Worm (Caenorhabditis elegans) whole organism, late embryonic: ENCODE data around the gene K09C8.8.

Source experiments
- C08G9.2 ChIP-seq: sonication (generic microtip); optimal IDR thresholded peaks from 2 replicates; lab custom pipeline; 2016; ENCODE audit warnings: mild to moderate bottlenecking, missing genetic modification characterization, moderate library complexity, missing compliant biosample characterization
- ama-1 ChIP-seq: fragments of 150-350 bp; optimal IDR thresholded peaks from 2 replicates; lab custom pipeline; 2014
- ceh-18 ChIP-seq: sonication (generic microtip); optimal IDR thresholded peaks from 2 replicates; lab custom pipeline; 2016; ENCODE audit warnings: missing genetic modification characterization, missing compliant biosample characterization
- ceh-34 ChIP-seq: sonication (generic microtip); optimal IDR thresholded peaks from 2 replicates; lab custom pipeline; 2016; ENCODE audit warnings: mild to moderate bottlenecking, missing genetic modification characterization, missing compliant biosample characterization
- hlh-30 ChIP-seq: sonication (generic microtip); optimal IDR thresholded peaks from 2 replicates; lab custom pipeline; 2017; ENCODE audit warnings: antibody characterized with exemption, missing genetic modification characterization, missing compliant biosample characterization; ENCODE audit not compliant: insufficient read depth
- nfya-1 ChIP-seq: sonication (generic microtip); optimal IDR thresholded peaks from 2 replicates; lab custom pipeline; 2017; ENCODE audit warnings: missing genetic modification characterization, mild to moderate bottlenecking, missing compliant biosample characterization, antibody characterized with exemption, moderate library complexity
- npax-4 ChIP-seq: sonication (generic microtip); optimal IDR thresholded peaks from 2 replicates; lab custom pipeline; 2016; ENCODE audit warnings: missing genetic modification characterization, missing compliant biosample characterization
- odd-2 ChIP-seq: sonication (generic microtip); optimal IDR thresholded peaks from 2 replicates; lab custom pipeline; 2017; ENCODE audit warnings: antibody characterized with exemption, mild to moderate bottlenecking, missing genetic modification characterization, missing compliant biosample characterization
- pha-4 ChIP-seq: fragments of 150-350 bp; optimal IDR thresholded peaks from 2 replicates; lab custom pipeline; 2018; ENCODE audit warnings: missing biosample characterization, missing genetic modification reagents, missing genetic modification characterization
- rnt-1 ChIP-seq: sonication (generic microtip); optimal IDR thresholded peaks from 2 replicates; lab custom pipeline; 2016; ENCODE audit warnings: missing genetic modification characterization, missing compliant biosample characterization
- ttx-3 ChIP-seq: sonication (generic microtip); optimal IDR thresholded peaks from 2 replicates; lab custom pipeline; 2016; ENCODE audit warnings: missing genetic modification reagents, missing genetic modification characterization, missing compliant biosample characterization

- TF ChIP-seq C08G9.2 (tag; lab: Kevin White, UChicago) (no peak), hlh-30 (tag; lab: Kevin White, UChicago) (no peak), ceh-18 (tag; lab: Kevin White, UChicago) (no peak), ttx-3 (no peak), odd-2 (no peak), npax-4 (tag; lab: Kevin White, UChicago) (no peak), ama-1 (lab: Kevin White, UChicago) (no peak), ceh-34 (no peak), pha-4 (tag; lab: Kevin White, UChicago) (no peak), rnt-1 (tag; lab: Kevin White, UChicago) (no peak), nfya-1 (tag; lab: Kevin White, UChicago) (no peak)
Observed at ce11 chrX:10932087-10932486, 38.6 kb upstream of the K09C8.8 start.
